Fruit fly (Drosophila melanogaster): ENCODE results near the gene fz2.

- TF ChIP-seq CG7372 (GFP tag; IDR thresholded peaks at IDR 0.05), result no peak
- no peak for TF ChIP-seq chif (GFP tag; optimal IDR thresholded peaks at IDR 0.05)
- no peak for TF ChIP-seq CG10959 (GFP tag; IDR thresholded peaks at IDR 0.05)
- TF ChIP-seq kni (GFP tag; optimal IDR thresholded peaks at IDR 0.05), result no peak
- no peak for TF ChIP-seq CG34376 (GFP tag; optimal IDR thresholded peaks at IDR 0.05)
- no peak for TF ChIP-seq Chrac-16 (GFP tag; optimal IDR thresholded peaks at IDR 0.05)
- no peak for TF ChIP-seq GATAe (GFP tag; conservative IDR thresholded peaks at IDR 0.05)
- no peak for TF ChIP-seq CG11560 (tag; IDR thresholded peaks at IDR 0.05)
- no peak for TF ChIP-seq unc-4 (GFP tag; IDR thresholded peaks at IDR 0.05; ENCODE audit: partially characterized antibody)
- TF ChIP-seq az2 (GFP tag; optimal IDR thresholded peaks at IDR 0.05), result no peak
Measured at dm6 chr3L:19188369-19189121, 46.6 kb downstream of the fz2 start.
